Worm (Caenorhabditis elegans): ENCODE data around the gene msp-45.

DNA sequence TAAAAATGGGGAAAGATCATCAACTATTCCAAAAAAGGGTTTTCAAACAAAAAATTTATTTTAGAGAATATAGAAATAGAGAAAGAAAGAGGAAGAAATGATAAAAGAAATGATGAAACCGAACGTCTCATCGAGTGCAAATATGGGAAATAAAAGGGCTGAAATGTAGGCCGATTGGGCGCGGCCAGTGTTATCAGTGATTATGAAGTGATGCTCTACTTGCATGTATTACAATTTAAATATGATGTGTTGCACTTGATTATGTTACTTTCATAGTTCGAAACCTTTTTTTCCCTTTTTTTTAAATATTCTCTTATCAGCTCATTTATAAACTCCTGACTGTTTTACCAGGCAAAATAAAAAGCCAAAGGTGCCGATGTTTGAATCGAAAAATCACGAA lies 34.9 kb upstream of the msp-45 start:
- no peak for TF ChIP-seq nfya-1 (tag; optimal IDR thresholded peaks at IDR 0.05)
- no peak for TF ChIP-seq C38D4.7 (GFP tag; optimal IDR thresholded peaks at IDR 0.05)
- TF ChIP-seq pag-3 (tag; optimal IDR thresholded peaks at IDR 0.05; ENCODE audit: borderline replicate concordance) = no peak
- no peak for TF ChIP-seq ahr-1 (tag; optimal IDR thresholded peaks at IDR 0.05)
- no peak for TF ChIP-seq ama-1 (optimal IDR thresholded peaks at IDR 0.05)
- TF ChIP-seq T23F11.4 (GFP tag; optimal IDR thresholded peaks at IDR 0.05) = no peak
- no peak for TF ChIP-seq ceh-18 (tag; optimal IDR thresholded peaks at IDR 0.05)
- TF ChIP-seq pqm-1 (tag; optimal IDR thresholded peaks at IDR 0.05) = no peak
- TF ChIP-seq C08G9.2 (tag; optimal IDR thresholded peaks at IDR 0.05) = no peak
- TF ChIP-seq unc-86 (tag; optimal IDR thresholded peaks at IDR 0.05) = no peak
